Fruit fly (Drosophila melanogaster) whole organism, embryonic: Measurements from ENCODE around the gene stv.
A peak's percentile ranks its signal among the peaks of the same experiment; 100 is the strongest.

ENCODE experiments used
- Adf1 ChIP-seq: fragments of 200-800 bp; sonication (Bioruptor generic); IDR thresholded peaks from 2 replicates; pipeline ENCODE4 v1.3.6; 2022; ENCODE audit warnings: missing biosample characterization, missing genetic modification characterization
- Atf3 ChIP-seq: fragments of 200-800 bp; sonication (Bioruptor generic); optimal IDR thresholded peaks from 3 replicates; lab custom pipeline; 2016; ENCODE audit warnings: missing biosample characterization, missing genetic modification characterization
- B-H2 ChIP-seq: fragments of 200-800 bp; sonication (Bioruptor generic); optimal IDR thresholded peaks from 2 replicates; lab custom pipeline; 2018; ENCODE audit warnings: missing biosample characterization, mild to moderate bottlenecking, missing genetic modification characterization
- BEAF-32 ChIP-seq: fragments of 200-800 bp; sonication (Bioruptor generic); optimal IDR thresholded peaks from 3 replicates; lab custom pipeline; 2017; ENCODE audit warnings: missing biosample characterization, missing genetic modification characterization, mild to moderate bottlenecking, moderate library complexity, missing genetic modification reagents
- Bdp1 ChIP-seq: fragments of 200-800 bp; sonication (Bioruptor generic); optimal IDR thresholded peaks from 3 replicates; lab custom pipeline; 2016; ENCODE audit warnings: missing biosample characterization, missing genetic modification characterization
- CG12071 ChIP-seq: fragments of 200-800 bp; sonication (Bioruptor generic); optimal IDR thresholded peaks from 3 replicates; lab custom pipeline; 2018; ENCODE audit warnings: missing biosample characterization, mild to moderate bottlenecking, missing genetic modification characterization
- CG12942 ChIP-seq: fragments of 200-800 bp; sonication (Bioruptor generic); optimal IDR thresholded peaks from 3 replicates; lab custom pipeline; 2016; ENCODE audit warnings: missing biosample characterization, missing genetic modification characterization
- CG13775 ChIP-seq: fragments of 200-800 bp; sonication (Bioruptor generic); optimal IDR thresholded peaks from 3 replicates; lab custom pipeline; 2017; ENCODE audit warnings: missing biosample characterization, mild to moderate bottlenecking, missing genetic modification characterization
- CG14050 ChIP-seq: fragments of 200-800 bp; sonication (Bioruptor generic); IDR thresholded peaks from 3 replicates; pipeline ENCODE4 v1.3.6; 2022; ENCODE audit warnings: missing biosample characterization, missing genetic modification characterization
- CG15073 ChIP-seq: fragments of 200-800 bp; sonication (Bioruptor generic); optimal IDR thresholded peaks from 2 replicates; lab custom pipeline; 2016; ENCODE audit warnings: missing biosample characterization, missing genetic modification characterization
- CG15514 ChIP-seq: fragments of 200-800 bp; sonication (Bioruptor generic); optimal IDR thresholded peaks from 3 replicates; lab custom pipeline; 2017; ENCODE audit warnings: missing biosample characterization, missing genetic modification characterization, mild to moderate bottlenecking, moderate library complexity, missing genetic modification reagents
- CG16863 ChIP-seq: fragments of 200-800 bp; sonication (Bioruptor generic); optimal IDR thresholded peaks from 3 replicates; lab custom pipeline; 2016; ENCODE audit warnings: missing biosample characterization, missing genetic modification characterization
- CG18619 ChIP-seq: fragments of 200-800 bp; sonication (Bioruptor generic); optimal IDR thresholded peaks from 3 replicates; lab custom pipeline; 2017; ENCODE audit warnings: missing biosample characterization, mild to moderate bottlenecking, missing genetic modification characterization
- CG2116 ChIP-seq: fragments of 200-800 bp; sonication (Bioruptor generic); optimal IDR thresholded peaks from 3 replicates; lab custom pipeline; 2018; ENCODE audit warnings: missing biosample characterization, mild to moderate bottlenecking, missing genetic modification characterization
- CG30431 ChIP-seq: fragments of 200-800 bp; sonication (Bioruptor generic); optimal IDR thresholded peaks from 2 replicates; lab custom pipeline; 2017; ENCODE audit warnings: missing biosample characterization, missing genetic modification characterization
- CG31365 ChIP-seq: fragments of 200-800 bp; sonication (Bioruptor generic); optimal IDR thresholded peaks from 2 replicates; lab custom pipeline; 2018; ENCODE audit warnings: missing biosample characterization, mild to moderate bottlenecking, missing genetic modification characterization
- CG31388 ChIP-seq: fragments of 200-800 bp; sonication (Bioruptor generic); optimal IDR thresholded peaks from 2 replicates; lab custom pipeline; 2016; ENCODE audit warnings: missing biosample characterization, missing genetic modification characterization
- CG3407 ChIP-seq: fragments of 200-800 bp; sonication (Bioruptor generic); optimal IDR thresholded peaks from 2 replicates; lab custom pipeline; 2018; ENCODE audit warnings: missing biosample characterization, mild to moderate bottlenecking, missing genetic modification characterization
- CG7372 ChIP-seq: fragments of 200-800 bp; sonication (Bioruptor generic); IDR thresholded peaks from 2 replicates; pipeline ENCODE4 v1.3.6; 2022; ENCODE audit warnings: missing biosample characterization, missing genetic modification characterization
- CG9437 ChIP-seq: fragments of 200-800 bp; sonication (Bioruptor generic); optimal IDR thresholded peaks from 2 replicates; lab custom pipeline; 2018; ENCODE audit warnings: missing biosample characterization, mild to moderate bottlenecking, missing genetic modification characterization
- CHES-1-like ChIP-seq: fragments of 200-800 bp; sonication (Bioruptor generic); optimal IDR thresholded peaks from 2 replicates; lab custom pipeline; 2016; ENCODE audit warnings: missing biosample characterization, missing genetic modification characterization
- CTCF ChIP-seq: fragments of 200-800 bp; sonication (Bioruptor generic); optimal IDR thresholded peaks from 2 replicates; lab custom pipeline; 2017; ENCODE audit warnings: missing biosample characterization, mild to moderate bottlenecking, missing genetic modification characterization, moderate library complexity
- Camta ChIP-seq: fragments of 200-800 bp; sonication (Bioruptor generic); optimal IDR thresholded peaks from 2 replicates; lab custom pipeline; 2016; ENCODE audit warnings: missing biosample characterization, missing genetic modification characterization
- Dbx ChIP-seq: fragments of 200-800 bp; sonication (Bioruptor generic); IDR thresholded peaks from 3 replicates; pipeline ENCODE4 v1.3.6; 2022; ENCODE audit warnings: missing biosample characterization, missing genetic modification characterization
- Drgx ChIP-seq: fragments of 200-800 bp; sonication (Bioruptor generic); IDR thresholded peaks from 2 replicates; pipeline ENCODE4 v1.3.6; 2022; ENCODE audit warnings: missing biosample characterization, missing genetic modification characterization
- Eip74EF ChIP-seq, 2 experiments: fragments of 200-800 bp in 1 of 2; fragments of >200 bp in 1 of 2; sonication (Bioruptor generic) in 1 of 2; optimal IDR thresholded peaks; 2 replicates each; lab custom pipeline; 2017 to 2019; ENCODE audit warnings: missing biosample characterization in 2 of 2, missing genetic modification characterization in 2 of 2, mild to moderate bottlenecking in 1 of 2, moderate library complexity in 1 of 2
- GATAe ChIP-seq: fragments of 200-800 bp; sonication (Bioruptor generic); conservative IDR thresholded peaks from 2 replicates; pipeline ENCODE4 v1.3.6; 2022; ENCODE audit warnings: missing biosample characterization, missing genetic modification characterization
- Gug ChIP-seq: fragments of 200-800 bp; sonication (Bioruptor generic); IDR thresholded peaks from 4 replicates; pipeline ENCODE4 v1.3.6; 2022; ENCODE audit warnings: missing biosample characterization, missing genetic modification characterization
- Hsf ChIP-seq: fragments of 200-800 bp; sonication (Bioruptor generic); optimal IDR thresholded peaks from 3 replicates; lab custom pipeline; 2016; ENCODE audit warnings: missing biosample characterization, missing genetic modification characterization
- MBD-R2 ChIP-seq: fragments of 200-800 bp; sonication (Bioruptor generic); IDR thresholded peaks from 2 replicates; pipeline ENCODE4 v1.3.6; 2022; ENCODE audit warnings: missing biosample characterization, missing genetic modification characterization
- NFAT ChIP-seq: fragments of 200-800 bp; sonication (Bioruptor generic); IDR thresholded peaks from 2 replicates; pipeline ENCODE4 v1.3.6; 2022; ENCODE audit warnings: missing biosample characterization, missing genetic modification characterization
- Oli ChIP-seq: fragments of 200-800 bp; sonication (Bioruptor generic); optimal IDR thresholded peaks from 2 replicates; lab custom pipeline; 2018; ENCODE audit warnings: missing biosample characterization, mild to moderate bottlenecking, missing genetic modification characterization, moderate library complexity
- Pdp1 ChIP-seq, 2 experiments: fragments of 200-800 bp; sonication (Bioruptor generic); optimal IDR thresholded peaks; 3 replicates each; lab custom pipeline; 2016; ENCODE audit warnings: missing biosample characterization in 2 of 2, missing genetic modification characterization in 2 of 2, mild to moderate bottlenecking in 1 of 2, moderate library complexity in 1 of 2
- Sry-δ ChIP-seq: fragments of 200-800 bp; sonication (Bioruptor generic); optimal IDR thresholded peaks from 2 replicates; lab custom pipeline; 2016; ENCODE audit warnings: missing biosample characterization, missing genetic modification characterization
- Ssrp ChIP-seq: fragments of 200-800 bp; sonication (Bioruptor generic); optimal IDR thresholded peaks from 2 replicates; lab custom pipeline; 2018; ENCODE audit warnings: missing biosample characterization, mild to moderate bottlenecking, missing genetic modification characterization, moderate library complexity
- Stat92E ChIP-seq, 3 experiments: fragments of >200 bp in 2 of 3; fragments of 200-800 bp in 1 of 3; sonication (Bioruptor generic) in 1 of 3; optimal IDR thresholded peaks; 2 replicates each; lab custom pipeline; 2017 to 2019; ENCODE audit warnings: missing biosample characterization in 3 of 3, missing genetic modification characterization in 3 of 3, mild to moderate bottlenecking in 1 of 3, moderate library complexity in 1 of 3
- YL-1 ChIP-seq: fragments of 200-800 bp; sonication (Bioruptor generic); optimal IDR thresholded peaks from 3 replicates; lab custom pipeline; 2017; ENCODE audit warnings: missing biosample characterization, mild to moderate bottlenecking, missing genetic modification characterization
- br ChIP-seq: fragments of >200 bp; optimal IDR thresholded peaks from 2 replicates; lab custom pipeline; 2017
- cg ChIP-seq: fragments of 200-800 bp; sonication (Bioruptor generic); optimal IDR thresholded peaks from 3 replicates; lab custom pipeline; 2019; ENCODE audit warnings: missing biosample characterization, mild to moderate bottlenecking, missing genetic modification characterization, moderate library complexity
- disco-r ChIP-seq: fragments of 200-800 bp; sonication (Bioruptor generic); optimal IDR thresholded peaks from 2 replicates; lab custom pipeline; 2016; ENCODE audit warnings: missing biosample characterization, missing genetic modification characterization
- emc ChIP-seq: fragments of 200-800 bp; sonication (Bioruptor generic); optimal IDR thresholded peaks from 2 replicates; lab custom pipeline; 2016; ENCODE audit warnings: missing biosample characterization, missing genetic modification characterization
- en ChIP-seq: fragments of 200-800 bp; sonication (Bioruptor generic); optimal IDR thresholded peaks from 2 replicates; lab custom pipeline; 2016; ENCODE audit warnings: missing biosample characterization, missing genetic modification characterization
- fd64A ChIP-seq: fragments of 200-800 bp; sonication (Bioruptor generic); optimal IDR thresholded peaks from 3 replicates; lab custom pipeline; 2018; ENCODE audit warnings: missing biosample characterization, mild to moderate bottlenecking, missing genetic modification characterization
- hth ChIP-seq: fragments of >200 bp; optimal IDR thresholded peaks from 2 replicates; lab custom pipeline; 2017; ENCODE audit warnings: inconsistent platforms
- jing ChIP-seq: fragments of 200-800 bp; sonication (Bioruptor generic); optimal IDR thresholded peaks from 2 replicates; lab custom pipeline; 2018; ENCODE audit warnings: missing biosample characterization, mild to moderate bottlenecking, missing genetic modification characterization
- ken ChIP-seq: fragments of 200-800 bp; sonication (Bioruptor generic); IDR thresholded peaks from 3 replicates; pipeline ENCODE4 v1.3.6; 2022; ENCODE audit warnings: missing biosample characterization, missing genetic modification characterization
- lab ChIP-seq: fragments of 200-800 bp; sonication (Bioruptor generic); optimal IDR thresholded peaks from 3 replicates; lab custom pipeline; 2017; ENCODE audit warnings: missing biosample characterization, missing genetic modification characterization, mild to moderate bottlenecking, moderate library complexity, missing genetic modification reagents
- lilli ChIP-seq: fragments of 200-800 bp; sonication (Bioruptor generic); optimal IDR thresholded peaks from 3 replicates; lab custom pipeline; 2016; ENCODE audit warnings: missing biosample characterization, missing genetic modification characterization
- onecut ChIP-seq: fragments of 200-800 bp; sonication (Bioruptor generic); IDR thresholded peaks from 2 replicates; pipeline ENCODE4 v1.3.6; 2022; ENCODE audit warnings: missing biosample characterization, missing genetic modification characterization
- pan ChIP-seq, 4 experiments: fragments of >200 bp in 3 of 4; fragments of 200-800 bp in 1 of 4; sonication (Bioruptor generic) in 1 of 4; optimal IDR thresholded peaks in 3 of 4; IDR thresholded peaks in 1 of 4; 2 replicates each; pipeline versions ENCODE4 v1.3.6 to Lab custom; 2017 to 2022; ENCODE audit warnings: missing biosample characterization in 2 of 4, missing genetic modification characterization in 2 of 4, mixed read lengths in 1 of 4
- seq ChIP-seq: fragments of 200-800 bp; sonication (Bioruptor generic); IDR thresholded peaks from 2 replicates; pipeline ENCODE4 v1.3.6; 2022; ENCODE audit warnings: missing biosample characterization, missing genetic modification characterization

stv gene

dm6 chr3L:13513112-13513538 lies 35.8 kb downstream of the stv start, which contains the start of the genes Vps36 and Liprin-beta (continued):
- TF ChIP-seq CTCF (no peak), seq (peak; percentile 47; the same call in 1 of the 2 replicates), CHES-1-like (GFP tag; lab: Kevin White, UChicago) (peak; percentile 95), CG12942 (GFP tag; lab: Kevin White, UChicago) (peak; percentile 91), Oli (peak; percentile 73), CG16863 (GFP tag; lab: Kevin White, UChicago) (peak; percentile 84), br (lab: Kevin White, UChicago) (no peak), Gug (GFP tag; lab: Robert Waterston, UW) (peak; percentile 93), MBD-R2 (GFP tag; lab: Robert Waterston, UW) (peak; percentile 97), onecut (GFP tag; lab: Robert Waterston, UW) (no peak), Stat92E (GFP tag; optimal IDR thresholded peaks at IDR 0.05; lab: Kevin White, UChicago) (peak in 1 of 3 experiments; percentile 74), Ssrp (peak; percentile 88), ken (GFP tag; lab: Robert Waterston, UW) (peak; percentile 90), jing (GFP tag; lab: Kevin White, UChicago) (peak; percentile 54), Camta (GFP tag; lab: Kevin White, UChicago) (peak; percentile 89), Pdp1 (GFP tag; optimal IDR thresholded peaks at IDR 0.05; lab: Kevin White, UChicago) (peak; percentile 87 to 95), B-H2 (GFP tag; lab: Kevin White, UChicago) (no peak), fd64A (GFP tag; lab: Kevin White, UChicago) (no peak), lab (GFP tag; lab: Kevin White, UChicago) (no peak), CG7372 (GFP tag; lab: Robert Waterston, UW) (peak; percentile 87), CG15514 (GFP tag; lab: Kevin White, UChicago) (peak; percentile 76), CG30431 (GFP tag; lab: Kevin White, UChicago) (peak; percentile 71), CG3407 (GFP tag; lab: Kevin White, UChicago) (no peak), Atf3 (GFP tag; lab: Kevin White, UChicago) (peak; percentile 86), lilli (GFP tag; lab: Kevin White, UChicago) (peak; percentile 96), pan (optimal IDR thresholded peaks at IDR 0.05; lab: Kevin White, UChicago) (no peak), pan (GFP tag; optimal IDR thresholded peaks at IDR 0.05 in 1 of 2, IDR thresholded peaks at IDR 0.05 in 1 of 2) (peak in 1 of 2 experiments; percentile 84), Drgx (GFP tag; lab: Robert Waterston, UW) (peak; percentile 71), Adf1 (GFP tag; lab: Robert Waterston, UW) (peak; percentile 70), CG14050 (GFP tag; lab: Robert Waterston, UW) (peak; percentile 76), CG31365 (tag; lab: Kevin White, UChicago) (no peak), en (GFP tag; lab: Kevin White, UChicago) (peak; percentile 43), emc (GFP tag; lab: Kevin White, UChicago) (peak; percentile 65), CG9437 (GFP tag; lab: Kevin White, UChicago) (peak; percentile 37), CG31388 (peak; percentile 50), CG15073 (peak; percentile 26), Eip74EF (GFP tag; optimal IDR thresholded peaks at IDR 0.05; lab: Kevin White, UChicago) (no peak), hth (no peak), Hsf (GFP tag; lab: Kevin White, UChicago) (peak; percentile 96), CG18619 (GFP tag; lab: Kevin White, UChicago) (peak; percentile 75), Sry-δ (peak; percentile 100), GATAe (GFP tag; lab: Robert Waterston, UW) (peak; percentile 61; the same call in 1 of the 2 replicates), Bdp1 (GFP tag; lab: Kevin White, UChicago) (peak; percentile 74), disco-r (GFP tag; lab: Kevin White, UChicago) (peak; percentile 71), BEAF-32 (peak; percentile 99), NFAT (GFP tag; lab: Robert Waterston, UW) (peak; percentile 76), CG2116 (GFP tag; lab: Kevin White, UChicago) (peak; percentile 93), CG12071 (GFP tag; lab: Kevin White, UChicago) (no peak), YL-1 (peak; percentile 87), cg (no peak), CG13775 (GFP tag; lab: Kevin White, UChicago) (peak; percentile 87), Dbx (peak; percentile 93)
